Fruit fly (Drosophila melanogaster) whole organism, embryonic: ENCODE data around the gene rasp.

Experiments
- Ada2b ChIP-seq: fragments of 200-800 bp; sonication (Bioruptor generic); IDR thresholded peaks from 2 replicates; pipeline ENCODE4 v1.3.6; 2022; ENCODE audit warnings: missing biosample characterization, missing genetic modification characterization
- Adf1 ChIP-seq: fragments of 200-800 bp; sonication (Bioruptor generic); IDR thresholded peaks from 2 replicates; pipeline ENCODE4 v1.3.6; 2022; ENCODE audit warnings: missing biosample characterization, missing genetic modification characterization
- Atf-2 ChIP-seq: fragments of 200-800 bp; sonication (Bioruptor generic); optimal IDR thresholded peaks from 2 replicates; lab custom pipeline; 2016; ENCODE audit warnings: missing biosample characterization, missing genetic modification characterization
- Bteb2 ChIP-seq: fragments of 200-800 bp; sonication (Bioruptor generic); optimal IDR thresholded peaks from 2 replicates; lab custom pipeline; 2016; ENCODE audit warnings: missing biosample characterization, missing genetic modification characterization
- CG12071 ChIP-seq: fragments of 200-800 bp; sonication (Bioruptor generic); optimal IDR thresholded peaks from 3 replicates; lab custom pipeline; 2018; ENCODE audit warnings: missing biosample characterization, mild to moderate bottlenecking, missing genetic modification characterization
- CG1233 ChIP-seq: fragments of 200-800 bp; sonication (Bioruptor generic); optimal IDR thresholded peaks from 4 replicates; lab custom pipeline; 2018; ENCODE audit warnings: missing biosample characterization, mild to moderate bottlenecking, missing genetic modification characterization
- CG14014 ChIP-seq: fragments of 200-800 bp; sonication (Bioruptor generic); IDR thresholded peaks from 2 replicates; pipeline ENCODE4 v1.3.6; 2022; ENCODE audit warnings: missing biosample characterization, missing genetic modification characterization
- CG14050 ChIP-seq: fragments of 200-800 bp; sonication (Bioruptor generic); IDR thresholded peaks from 3 replicates; pipeline ENCODE4 v1.3.6; 2022; ENCODE audit warnings: missing biosample characterization, missing genetic modification characterization
- CG14860 ChIP-seq: fragments of 200-800 bp; sonication (Bioruptor generic); IDR thresholded peaks from 3 replicates; pipeline ENCODE4 v1.3.6; 2022; ENCODE audit warnings: missing biosample characterization, missing genetic modification characterization; ENCODE audit not compliant: partially characterized antibody
- CG17359 ChIP-seq: fragments of 200-800 bp; sonication (Bioruptor generic); optimal IDR thresholded peaks from 3 replicates; lab custom pipeline; 2018; ENCODE audit warnings: missing biosample characterization, mild to moderate bottlenecking, missing genetic modification characterization, moderate library complexity
- CG1792 ChIP-seq: fragments of 200-800 bp; sonication (Bioruptor generic); optimal IDR thresholded peaks from 2 replicates; lab custom pipeline; 2016; ENCODE audit warnings: missing biosample characterization, missing genetic modification characterization
- CG18599 ChIP-seq: fragments of 200-800 bp; sonication (Bioruptor generic); optimal IDR thresholded peaks from 3 replicates; lab custom pipeline; 2017; ENCODE audit warnings: missing biosample characterization, missing genetic modification characterization, mild to moderate bottlenecking, moderate library complexity, missing genetic modification reagents
- CG18764 ChIP-seq: fragments of 200-800 bp; sonication (Bioruptor generic); optimal IDR thresholded peaks from 3 replicates; lab custom pipeline; 2016; ENCODE audit warnings: missing biosample characterization, missing genetic modification characterization
- CG2199 ChIP-seq: fragments of 200-800 bp; sonication (Bioruptor generic); IDR thresholded peaks from 3 replicates; pipeline ENCODE4 v1.3.6; 2022; ENCODE audit warnings: missing biosample characterization, missing genetic modification characterization
- CG2202 ChIP-seq: fragments of 200-800 bp; sonication (Bioruptor generic); optimal IDR thresholded peaks from 2 replicates; lab custom pipeline; 2018; ENCODE audit warnings: missing biosample characterization, mild to moderate bottlenecking, missing genetic modification characterization
- CG30403 ChIP-seq: fragments of 200-800 bp; sonication (Bioruptor generic); optimal IDR thresholded peaks from 3 replicates; lab custom pipeline; 2016; ENCODE audit warnings: missing biosample characterization, missing genetic modification characterization
- CG3847 ChIP-seq: fragments of 200-800 bp; sonication (Bioruptor generic); IDR thresholded peaks from 2 replicates; pipeline ENCODE4 v1.3.6; 2022; ENCODE audit warnings: missing biosample characterization, missing genetic modification characterization
- CG43689 ChIP-seq: fragments of 200-800 bp; sonication (Bioruptor generic); IDR thresholded peaks from 2 replicates; pipeline ENCODE4 v1.3.6; 2022; ENCODE audit warnings: missing biosample characterization, missing genetic modification characterization
- CG5953 ChIP-seq: fragments of 200-800 bp; sonication (Bioruptor generic); IDR thresholded peaks from 2 replicates; pipeline ENCODE4 v1.3.6; 2022; ENCODE audit warnings: missing biosample characterization, missing genetic modification characterization
- CG6175 ChIP-seq: fragments of 200-800 bp; sonication (Bioruptor generic); IDR thresholded peaks from 3 replicates; pipeline ENCODE4 v1.3.6; 2022; ENCODE audit warnings: missing biosample characterization, missing genetic modification characterization
- CG6683 ChIP-seq: fragments of 200-800 bp; sonication (Bioruptor generic); optimal IDR thresholded peaks from 2 replicates; lab custom pipeline; 2017; ENCODE audit warnings: missing biosample characterization, mild to moderate bottlenecking, missing genetic modification characterization, missing genetic modification reagents
- CG7745 ChIP-seq: fragments of 200-800 bp; sonication (Bioruptor generic); optimal IDR thresholded peaks from 2 replicates; lab custom pipeline; 2018; ENCODE audit warnings: missing biosample characterization, mild to moderate bottlenecking, missing genetic modification characterization, moderate library complexity
- CG7928 ChIP-seq: fragments of 200-800 bp; sonication (Bioruptor generic); optimal IDR thresholded peaks from 2 replicates; lab custom pipeline; 2017; ENCODE audit warnings: missing biosample characterization, mild to moderate bottlenecking, missing genetic modification characterization
- CG9817 ChIP-seq: fragments of 200-800 bp; sonication (Bioruptor generic); optimal IDR thresholded peaks from 2 replicates; lab custom pipeline; 2018; ENCODE audit warnings: missing biosample characterization, mild to moderate bottlenecking, missing genetic modification characterization, moderate library complexity
- CG9932 ChIP-seq: fragments of 200-800 bp; sonication (Bioruptor generic); IDR thresholded peaks from 2 replicates; pipeline ENCODE4 v1.3.6; 2022; ENCODE audit warnings: missing biosample characterization, missing genetic modification characterization
- Chrac-16 ChIP-seq: fragments of 200-800 bp; sonication (Bioruptor generic); optimal IDR thresholded peaks from 3 replicates; lab custom pipeline; 2016; ENCODE audit warnings: missing biosample characterization, missing genetic modification characterization
- CrebB ChIP-seq: fragments of 200-800 bp; sonication (Bioruptor generic); optimal IDR thresholded peaks from 3 replicates; lab custom pipeline; 2018; ENCODE audit warnings: missing biosample characterization, mild to moderate bottlenecking, missing genetic modification characterization
- D ChIP-seq, 2 experiments: fragments of 200-800 bp in 1 of 2; fragments of >200 bp in 1 of 2; sonication (Bioruptor generic) in 1 of 2; optimal IDR thresholded peaks; 2 replicates in 1 of 2; 3 replicates in 1 of 2; lab custom pipeline; 2017; ENCODE audit warnings: mild to moderate bottlenecking in 1 of 2, missing biosample characterization in 1 of 2, missing genetic modification characterization in 1 of 2, missing genetic modification reagents in 1 of 2
- D19A ChIP-seq: fragments of 200-800 bp; optimal IDR thresholded peaks from 3 replicates; lab custom pipeline; 2019; ENCODE audit warnings: missing biosample characterization, mild to moderate bottlenecking, missing genetic modification characterization, moderate library complexity
- Hey ChIP-seq: fragments of 200-800 bp; sonication (Bioruptor generic); optimal IDR thresholded peaks from 3 replicates; lab custom pipeline; 2018; ENCODE audit warnings: missing biosample characterization, mild to moderate bottlenecking, missing genetic modification characterization
- Oli ChIP-seq: fragments of 200-800 bp; sonication (Bioruptor generic); optimal IDR thresholded peaks from 2 replicates; lab custom pipeline; 2018; ENCODE audit warnings: missing biosample characterization, mild to moderate bottlenecking, missing genetic modification characterization, moderate library complexity
- PHDP ChIP-seq: fragments of 200-800 bp; sonication (Bioruptor generic); optimal IDR thresholded peaks from 3 replicates; lab custom pipeline; 2018; ENCODE audit warnings: missing biosample characterization, mild to moderate bottlenecking, missing genetic modification characterization, moderate library complexity
- TFAM ChIP-seq: fragments of 200-800 bp; sonication (Bioruptor generic); optimal IDR thresholded peaks from 2 replicates; lab custom pipeline; 2017; ENCODE audit warnings: missing biosample characterization, missing genetic modification characterization, inconsistent platforms
- ara ChIP-seq: fragments of 200-800 bp; sonication (Bioruptor generic); IDR thresholded peaks from 2 replicates; pipeline ENCODE4 v1.3.6; 2022; ENCODE audit warnings: missing biosample characterization, missing genetic modification characterization
- cg ChIP-seq: fragments of 200-800 bp; sonication (Bioruptor generic); optimal IDR thresholded peaks from 3 replicates; lab custom pipeline; 2019; ENCODE audit warnings: missing biosample characterization, mild to moderate bottlenecking, missing genetic modification characterization, moderate library complexity
- chinmo ChIP-seq: fragments of 200-800 bp; sonication (Bioruptor generic); IDR thresholded peaks from 4 replicates; pipeline ENCODE4 v1.3.6; 2022; ENCODE audit warnings: missing biosample characterization, missing genetic modification characterization; ENCODE audit not compliant: partially characterized antibody
- dmrt11E ChIP-seq: fragments of 200-800 bp; sonication (Bioruptor generic); optimal IDR thresholded peaks from 3 replicates; lab custom pipeline; 2018; ENCODE audit warnings: missing biosample characterization, mild to moderate bottlenecking, missing genetic modification characterization, moderate library complexity
- emc ChIP-seq: fragments of 200-800 bp; sonication (Bioruptor generic); optimal IDR thresholded peaks from 2 replicates; lab custom pipeline; 2016; ENCODE audit warnings: missing biosample characterization, missing genetic modification characterization
- ems ChIP-seq: fragments of 200-800 bp; sonication (Bioruptor generic); optimal IDR thresholded peaks from 3 replicates; lab custom pipeline; 2016; ENCODE audit warnings: missing biosample characterization, missing genetic modification characterization
- exex ChIP-seq: fragments of 200-800 bp; sonication (Bioruptor generic); optimal IDR thresholded peaks from 4 replicates; lab custom pipeline; 2018; ENCODE audit warnings: missing biosample characterization, mild to moderate bottlenecking, missing genetic modification characterization, moderate library complexity
- eyg ChIP-seq: fragments of 200-800 bp; sonication (Bioruptor generic); optimal IDR thresholded peaks from 3 replicates; lab custom pipeline; 2016; ENCODE audit warnings: missing biosample characterization, missing genetic modification characterization
- hb ChIP-seq: fragments of 200-800 bp; sonication (Bioruptor generic); IDR thresholded peaks from 3 replicates; pipeline ENCODE4 v1.3.6; 2022; ENCODE audit warnings: missing biosample characterization, missing genetic modification characterization; ENCODE audit not compliant: partially characterized antibody
- mirr ChIP-seq: fragments of 200-800 bp; sonication (Bioruptor generic); optimal IDR thresholded peaks from 3 replicates; lab custom pipeline; 2018; ENCODE audit warnings: missing biosample characterization, mild to moderate bottlenecking, missing genetic modification characterization
- prd ChIP-seq, 3 experiments: fragments of >200 bp in 2 of 3; fragments of 200-800 bp in 1 of 3; sonication (Bioruptor generic) in 1 of 3; optimal IDR thresholded peaks in 2 of 3; IDR thresholded peaks in 1 of 3; 2 replicates in 2 of 3; 3 replicates in 1 of 3; pipeline versions ENCODE4 v1.3.6 to Lab custom; 2017 to 2022; ENCODE audit warnings: missing biosample characterization in 1 of 3, missing genetic modification characterization in 1 of 3
- sens ChIP-seq: fragments of 200-800 bp; sonication (Bioruptor generic); peaks from one replicate; lab custom pipeline; 2016; ENCODE audit warnings: missing biosample characterization, missing genetic modification characterization
- sisA ChIP-seq: fragments of 200-800 bp; sonication (Bioruptor generic); IDR thresholded peaks from 2 replicates; pipeline ENCODE4 v1.3.6; 2022; ENCODE audit warnings: missing biosample characterization, missing genetic modification characterization
- sob ChIP-seq: fragments of 200-800 bp; sonication (Bioruptor generic); IDR thresholded peaks from 2 replicates; pipeline ENCODE4 v1.3.6; 2022; ENCODE audit warnings: missing biosample characterization, missing genetic modification characterization
- twi ChIP-seq: fragments of 200-800 bp; optimal IDR thresholded peaks from 2 replicates; lab custom pipeline; 2019; ENCODE audit warnings: missing biosample characterization, mild to moderate bottlenecking, missing genetic modification characterization, moderate library complexity
- vvl ChIP-seq: fragments of 200-800 bp; sonication (Bioruptor generic); IDR thresholded peaks from 2 replicates; pipeline ENCODE4 v1.3.6; 2022; ENCODE audit warnings: missing biosample characterization, missing genetic modification characterization
- zf30C ChIP-seq: fragments of 200-800 bp; sonication (Bioruptor generic); optimal IDR thresholded peaks from 3 replicates; lab custom pipeline; 2018; ENCODE audit warnings: missing biosample characterization, mild to moderate bottlenecking, missing genetic modification characterization

Gene rasp

dm6 chr3L:3192912-3193311 is 30.9 kb downstream of the rasp start, which contains the start of gene Hsp83 (continued):
- TF ChIP-seq CG3847 (GFP tag; lab: Robert Waterston, UW) (peak; percentile 88), hb (GFP tag; lab: Robert Waterston, UW) (no peak), CG5953 (GFP tag; lab: Robert Waterston, UW) (peak; percentile 94), CG6175 (GFP tag; lab: Robert Waterston, UW) (peak; percentile 90), sob (GFP tag; lab: Robert Waterston, UW) (peak; percentile 97), mirr (peak; percentile 100), CG1792 (GFP tag; lab: Kevin White, UChicago) (peak; percentile 87), eyg (GFP tag; lab: Kevin White, UChicago) (peak; percentile 97), CrebB (tag; lab: Kevin White, UChicago) (peak; percentile 99), ara (peak; percentile 89), sisA (GFP tag; lab: Robert Waterston, UW) (peak; percentile 38; the same call in 1 of the 2 replicates), CG9932 (peak; percentile 84), CG30403 (GFP tag; lab: Kevin White, UChicago) (peak; percentile 82), Chrac-16 (peak; percentile 79), CG2202 (tag; lab: Kevin White, UChicago) (peak; percentile 94), CG17359 (tag; lab: Kevin White, UChicago) (peak; percentile 95), CG7928 (GFP tag; lab: Kevin White, UChicago) (peak; percentile 99), zf30C (peak; percentile 84), Oli (tag; lab: Kevin White, UChicago) (peak; percentile 86), chinmo (GFP tag; lab: Robert Waterston, UW) (peak; percentile 84; the same call in 3 of the 4 replicates), Ada2b (GFP tag; lab: Robert Waterston, UW) (peak; percentile 68; the same call in 1 of the 2 replicates), CG18599 (GFP tag; lab: Kevin White, UChicago) (peak; percentile 99), Bteb2 (GFP tag; lab: Kevin White, UChicago) (peak; percentile 90), CG7745 (tag; lab: Kevin White, UChicago) (peak; percentile 80), CG2199 (GFP tag; lab: Robert Waterston, UW) (peak; percentile 75; the same call in 1 of the 3 replicates), CG6683 (GFP tag; lab: Kevin White, UChicago) (peak; percentile 97), Atf-2 (peak; percentile 84), Hey (tag; lab: Kevin White, UChicago) (peak; percentile 96), CG1233 (peak; percentile 98), exex (tag; lab: Kevin White, UChicago) (peak; percentile 84), CG14050 (peak; percentile 92), emc (GFP tag; lab: Kevin White, UChicago) (peak; percentile 90), CG9817 (tag; lab: Kevin White, UChicago) (peak; percentile 88), twi (peak; percentile 76), CG14014 (GFP tag; lab: Robert Waterston, UW) (peak; percentile 90), CG12071 (GFP tag; lab: Kevin White, UChicago) (peak; percentile 99), ems (GFP tag; lab: Kevin White, UChicago) (peak; percentile 92), CG43689 (GFP tag; lab: Robert Waterston, UW) (peak; percentile 80), PHDP (tag; lab: Kevin White, UChicago) (peak; percentile 98), CG18764 (GFP tag; lab: Kevin White, UChicago) (peak; percentile 93), D19A (tag; lab: Kevin White, UChicago) (peak; percentile 69), Adf1 (GFP tag; lab: Robert Waterston, UW) (peak; percentile 77), CG14860 (GFP tag; lab: Robert Waterston, UW) (no peak), sens (GFP tag; lab: Kevin White, UChicago) (peak; percentile 97), TFAM (GFP tag; lab: Kevin White, UChicago) (peak; percentile 89), vvl (GFP tag; lab: Robert Waterston, UW) (peak; percentile 97), dmrt11E (tag; lab: Kevin White, UChicago) (peak; percentile 81), D (optimal IDR thresholded peaks at IDR 0.05; lab: Kevin White, UChicago) (no peak), D (GFP tag; optimal IDR thresholded peaks at IDR 0.05; lab: Kevin White, UChicago) (peak; percentile 95), cg (no peak), prd (optimal IDR thresholded peaks at IDR 0.05; lab: Kevin White, UChicago) (no peak), prd (GFP tag; IDR thresholded peaks at IDR 0.05; lab: Robert Waterston, UW) (peak; percentile 71)
